Worm (Caenorhabditis elegans) whole organism, L2 larva: ENCODE measurements around the gene T28C6.11.

Experiments used
- C34F6.9 ChIP-seq: fragments of 150-350 bp; optimal IDR thresholded peaks from 2 replicates; lab custom pipeline; 2014; ENCODE audit warnings: missing biosample characterization, missing genetic modification characterization
- F13H6.1 ChIP-seq: sonication (generic microtip); optimal IDR thresholded peaks from 2 replicates; lab custom pipeline; 2016; ENCODE audit warnings: missing genetic modification characterization, missing compliant biosample characterization
- ZK546.5 ChIP-seq: sonication (generic microtip); optimal IDR thresholded peaks from 2 replicates; lab custom pipeline; 2017; ENCODE audit warnings: missing biosample characterization, missing genetic modification characterization
- alr-1 ChIP-seq: fragments of 150-350 bp; optimal IDR thresholded peaks from 2 replicates; lab custom pipeline; 2014; ENCODE audit warnings: missing biosample characterization, missing genetic modification characterization
- ama-1 ChIP-seq: fragments of 150-350 bp; optimal IDR thresholded peaks from 2 replicates; lab custom pipeline; 2018; ENCODE audit warnings: inconsistent platforms
- blmp-1 ChIP-seq: sonication (generic microtip); optimal IDR thresholded peaks from 2 replicates; lab custom pipeline; 2017; ENCODE audit warnings: missing genetic modification characterization, mild to moderate bottlenecking, missing compliant biosample characterization, antibody characterized with exemption, moderate library complexity; ENCODE audit not compliant: insufficient read depth
- ceh-16 ChIP-seq: fragments of 150-350 bp; optimal IDR thresholded peaks from 2 replicates; lab custom pipeline; 2014; ENCODE audit warnings: missing biosample characterization, missing genetic modification characterization
- ceh-82 ChIP-seq: fragments of 150-350 bp; optimal IDR thresholded peaks from 2 replicates; lab custom pipeline; 2014; ENCODE audit warnings: missing biosample characterization, missing genetic modification characterization
- crh-2 ChIP-seq: sonication (generic microtip); optimal IDR thresholded peaks from 2 replicates; lab custom pipeline; 2017; ENCODE audit warnings: missing biosample characterization, missing genetic modification characterization
- egl-27 ChIP-seq: sonication (generic microtip); optimal IDR thresholded peaks from 3 replicates; lab custom pipeline; 2017; ENCODE audit warnings: missing biosample characterization, missing genetic modification reagents, missing genetic modification characterization
- elt-1 ChIP-seq: fragments of 150-350 bp; optimal IDR thresholded peaks from 2 replicates; lab custom pipeline; 2014; ENCODE audit warnings: missing biosample characterization, missing genetic modification characterization
- fos-1 ChIP-seq: fragments of 150-350 bp; optimal IDR thresholded peaks from 2 replicates; lab custom pipeline; 2014; ENCODE audit warnings: missing biosample characterization, missing genetic modification characterization
- lin-11 ChIP-seq: fragments of 150-350 bp; sonication (generic microtip); optimal IDR thresholded peaks from 2 replicates; lab custom pipeline; 2014; ENCODE audit warnings: missing biosample characterization, missing genetic modification characterization, inconsistent platforms, mixed read lengths
- lin-13 ChIP-seq: fragments of 150-350 bp; optimal IDR thresholded peaks from 2 replicates; lab custom pipeline; 2014; ENCODE audit warnings: missing biosample characterization, missing genetic modification reagents, missing genetic modification characterization
- lin-39 ChIP-seq: fragments of 150-350 bp; optimal IDR thresholded peaks from 2 replicates; lab custom pipeline; 2014; ENCODE audit warnings: missing biosample characterization, missing genetic modification reagents, missing genetic modification characterization
- lsy-2 ChIP-seq, 2 experiments: fragments of 150-350 bp in 1 of 2; sonication (generic microtip) in 1 of 2; optimal IDR thresholded peaks; 2 replicates each; lab custom pipeline; 2014 to 2017; ENCODE audit warnings: missing biosample characterization in 2 of 2, missing genetic modification characterization in 2 of 2
- mab-5 ChIP-seq: fragments of 150-350 bp; optimal IDR thresholded peaks from 2 replicates; lab custom pipeline; 2014; ENCODE audit warnings: missing biosample characterization, missing genetic modification characterization
- mbf-1 ChIP-seq: sonication (generic microtip); optimal IDR thresholded peaks from 2 replicates; lab custom pipeline; 2017; ENCODE audit warnings: missing biosample characterization, missing genetic modification characterization
- nhr-10 ChIP-seq: sonication (generic microtip); optimal IDR thresholded peaks from 2 replicates; lab custom pipeline; 2017; ENCODE audit warnings: missing biosample characterization, missing genetic modification characterization
- nhr-11 ChIP-seq: fragments of 150-350 bp; optimal IDR thresholded peaks from 2 replicates; lab custom pipeline; 2014; ENCODE audit warnings: missing biosample characterization, missing genetic modification characterization
- nhr-12 ChIP-seq: fragments of 150-350 bp; optimal IDR thresholded peaks from 2 replicates; lab custom pipeline; 2014; ENCODE audit warnings: missing biosample characterization, missing genetic modification characterization
- nhr-129 ChIP-seq: fragments of 150-350 bp; optimal IDR thresholded peaks from 2 replicates; lab custom pipeline; 2014; ENCODE audit warnings: missing biosample characterization, missing genetic modification characterization
- nhr-21 ChIP-seq: fragments of 150-350 bp; optimal IDR thresholded peaks from 2 replicates; lab custom pipeline; 2014; ENCODE audit warnings: missing biosample characterization, missing genetic modification characterization
- nhr-25 ChIP-seq: fragments of 150-350 bp; sonication (generic microtip); optimal IDR thresholded peaks from 3 replicates; lab custom pipeline; 2014; ENCODE audit warnings: missing biosample characterization, missing genetic modification characterization
- nhr-6 ChIP-seq: fragments of 150-350 bp; optimal IDR thresholded peaks from 2 replicates; lab custom pipeline; 2014; ENCODE audit warnings: missing biosample characterization, missing genetic modification characterization
- peb-1 ChIP-seq: fragments of 150-350 bp; optimal IDR thresholded peaks from 2 replicates; lab custom pipeline; 2014; ENCODE audit warnings: missing biosample characterization, missing genetic modification characterization
- sem-4 ChIP-seq: fragments of 150-350 bp; optimal IDR thresholded peaks from 2 replicates; lab custom pipeline; 2014; ENCODE audit warnings: missing biosample characterization, missing genetic modification reagents, missing genetic modification characterization
- skn-1 ChIP-seq: sonication (generic microtip); optimal IDR thresholded peaks from 2 replicates; lab custom pipeline; 2017; ENCODE audit warnings: missing biosample characterization, missing genetic modification characterization
- sma-3 ChIP-seq: sonication (generic microtip); optimal IDR thresholded peaks from 2 replicates; lab custom pipeline; 2016; ENCODE audit warnings: missing genetic modification reagents, missing genetic modification characterization, missing compliant biosample characterization
- sma-9 ChIP-seq, 2 experiments: fragments of 150-350 bp in 1 of 2; sonication (generic microtip) in 1 of 2; optimal IDR thresholded peaks; 2 replicates each; lab custom pipeline; 2014 to 2016; ENCODE audit warnings: missing genetic modification characterization in 2 of 2, mild to moderate bottlenecking in 1 of 2, missing biosample characterization in 1 of 2, missing compliant biosample characterization in 1 of 2, missing genetic modification reagents in 1 of 2, moderate library complexity in 1 of 2
- unc-39 ChIP-seq: fragments of 150-350 bp; optimal IDR thresholded peaks from 2 replicates; lab custom pipeline; 2014; ENCODE audit warnings: missing biosample characterization, missing genetic modification characterization
- ztf-1 ChIP-seq: fragments of 200-800 bp; sonication (Bioruptor generic); conservative IDR thresholded peaks from 2 replicates; pipeline ENCODE4 v1.3.6; 2022; ENCODE audit warnings: missing genetic modification characterization, missing compliant biosample characterization
- ztf-11 ChIP-seq: sonication (generic microtip); optimal IDR thresholded peaks from 2 replicates; lab custom pipeline; 2017; ENCODE audit warnings: missing biosample characterization, missing genetic modification characterization
- ztf-4 ChIP-seq: fragments of 150-350 bp; optimal IDR thresholded peaks from 2 replicates; lab custom pipeline; 2014; ENCODE audit warnings: missing biosample characterization, missing genetic modification characterization

T28C6.11 gene

DNA sequence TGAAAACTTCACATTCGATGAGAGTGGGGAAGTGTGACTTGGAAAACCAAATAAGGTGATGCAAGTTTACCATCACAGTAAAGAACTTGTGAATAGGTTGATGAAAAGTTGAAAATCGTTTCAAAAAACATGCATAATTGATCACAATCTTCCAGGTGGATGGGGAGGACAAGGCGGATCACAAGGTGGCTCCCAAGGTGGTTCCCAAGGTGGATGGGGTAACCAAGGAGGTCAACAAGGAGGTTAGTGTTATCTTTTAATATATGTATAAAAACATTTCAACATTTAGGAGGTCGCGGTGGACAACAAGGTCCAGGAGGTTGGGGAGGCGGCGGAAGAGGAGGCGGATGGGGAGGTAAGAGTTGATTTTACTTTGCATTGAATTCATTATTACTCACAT is 22.4 kb downstream of the T28C6.11 start, which contains the start of gene T28C6.10:
Gene T28C6.10 (plus strand): TSS at position 301 of the 400 bp plus-strand sequence.
- TF ChIP-seq sem-4 (tag; lab: Kevin White, UChicago) (no peak), crh-2 (tag; lab: Kevin White, UChicago) (no peak)

DNA sequence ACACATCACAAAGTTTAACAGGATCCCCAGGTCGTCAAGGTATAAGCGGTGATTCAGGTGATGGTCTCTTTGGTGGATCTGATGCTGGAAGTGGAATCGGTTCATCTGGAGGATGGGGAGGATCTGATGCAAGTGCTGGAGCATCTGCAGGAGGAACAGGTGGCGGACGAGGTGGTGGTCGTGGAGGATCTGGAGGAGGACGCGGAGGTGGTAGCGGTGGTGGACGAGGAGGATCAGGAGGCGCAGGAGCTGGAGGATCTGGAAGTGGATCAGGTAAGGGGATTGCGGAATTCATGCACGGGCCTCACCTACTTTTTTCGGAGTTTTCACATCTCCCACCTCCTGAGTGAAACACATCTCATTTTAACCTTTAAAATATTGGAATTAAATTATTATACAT is 23.4 kb downstream of the T28C6.11 start:
- TF ChIP-seq lin-11 = no peak
- TF ChIP-seq sem-4 (tag; lab: Kevin White, UChicago) = no peak
- no peak for TF ChIP-seq C34F6.9 (tag; lab: Kevin White, UChicago)
- no peak for TF ChIP-seq ztf-4 (tag; lab: Kevin White, UChicago)
- no peak for TF ChIP-seq nhr-6 (tag; lab: Kevin White, UChicago)
- no peak for TF ChIP-seq skn-1 (tag; lab: Kevin White, UChicago)
- TF ChIP-seq elt-1 = no peak
- TF ChIP-seq nhr-10 = no peak
- no peak for TF ChIP-seq nhr-129 (tag; lab: Kevin White, UChicago)
- no peak for TF ChIP-seq ZK546.5
- no peak for TF ChIP-seq blmp-1 (tag; lab: Kevin White, UChicago)
- no peak for TF ChIP-seq lsy-2 (tag; optimal IDR thresholded peaks at IDR 0.05; lab: Kevin White, UChicago)
- TF ChIP-seq lin-39 (tag; lab: Kevin White, UChicago) = no peak
- TF ChIP-seq unc-39 (tag; lab: Kevin White, UChicago) = no peak
- no peak for TF ChIP-seq crh-2 (tag; lab: Kevin White, UChicago)
- no peak for TF ChIP-seq alr-1 (tag; lab: Kevin White, UChicago)
- no peak for TF ChIP-seq mab-5 (tag; lab: Kevin White, UChicago)
- no peak for TF ChIP-seq egl-27 (tag; lab: Kevin White, UChicago)
- TF ChIP-seq mbf-1 (tag; lab: Kevin White, UChicago) = no peak
- TF ChIP-seq peb-1 = no peak

DNA sequence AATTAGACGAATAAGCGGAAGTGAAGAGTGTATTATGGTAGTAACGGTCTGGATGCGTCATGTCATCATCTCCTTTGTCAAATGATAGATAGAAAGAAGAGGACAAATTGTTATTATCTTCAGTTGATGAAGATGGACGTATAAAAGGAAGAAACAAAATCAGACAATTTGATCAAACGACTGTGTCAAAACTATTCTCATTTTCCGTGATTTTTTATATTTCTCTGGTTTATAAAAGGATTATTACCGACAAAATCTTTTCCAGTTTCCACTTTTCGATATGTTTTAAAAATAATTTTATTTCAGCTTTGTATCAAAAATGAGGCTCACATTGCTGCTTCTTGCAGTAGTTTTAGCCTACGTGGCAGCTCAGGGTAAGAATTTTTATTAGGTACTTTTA is 24.0 kb downstream of the T28C6.11 start, which contains the start of gene grsp-2:
Gene grsp-2 (plus strand): TSS at position 301 of the 400 bp plus-strand sequence.
- TF ChIP-seq sma-3 (GFP tag; lab: Kevin White, UChicago) (peak; percentile 35), lin-13 (GFP tag; lab: Kevin White, UChicago) (no peak)
- TF ChIP-seq, all 48 proteins: peak for 1

DNA sequence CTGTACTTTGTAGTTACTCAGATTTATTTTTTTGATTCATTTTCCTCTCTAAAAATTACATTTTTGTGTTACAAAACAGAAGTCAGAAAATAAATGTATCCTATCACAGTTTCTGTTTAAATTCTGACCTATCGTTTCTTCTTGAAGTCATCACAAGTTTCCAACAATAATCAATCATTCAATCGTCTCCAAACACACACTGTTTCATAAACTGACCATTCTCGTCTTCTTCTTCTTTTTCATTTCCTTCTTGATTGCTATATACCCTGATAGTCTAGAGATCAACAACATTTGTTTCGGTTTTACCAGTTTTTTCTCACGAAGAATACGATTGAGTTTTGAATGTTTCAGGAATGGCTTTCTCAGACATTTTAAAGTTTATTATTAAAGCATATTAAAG is 24.9 kb downstream of the T28C6.11 start:
- TF ChIP-seq nhr-12 (tag; lab: Kevin White, UChicago) (no peak), ZK546.5 (no peak), nhr-11 (no peak), ama-1 (no peak), ztf-1 (no peak), ceh-16 (tag; lab: Kevin White, UChicago) (no peak), mab-5 (tag; lab: Kevin White, UChicago) (no peak), sma-9 (GFP tag; optimal IDR thresholded peaks at IDR 0.05; lab: Kevin White, UChicago) (peak; percentile 55), sma-9 (tag; optimal IDR thresholded peaks at IDR 0.05; lab: Kevin White, UChicago) (no peak), lin-11 (no peak), blmp-1 (tag; lab: Kevin White, UChicago) (no peak), ztf-11 (tag; lab: Kevin White, UChicago) (no peak), nhr-21 (tag; lab: Kevin White, UChicago) (peak; percentile 23), nhr-25 (tag; lab: Kevin White, UChicago) (peak; percentile 29), sma-3 (GFP tag; lab: Kevin White, UChicago) (peak; percentile 21), ceh-82 (no peak), lin-13 (GFP tag; lab: Kevin White, UChicago) (no peak)
- TF ChIP-seq, all 48 proteins: peak for 4

DNA sequence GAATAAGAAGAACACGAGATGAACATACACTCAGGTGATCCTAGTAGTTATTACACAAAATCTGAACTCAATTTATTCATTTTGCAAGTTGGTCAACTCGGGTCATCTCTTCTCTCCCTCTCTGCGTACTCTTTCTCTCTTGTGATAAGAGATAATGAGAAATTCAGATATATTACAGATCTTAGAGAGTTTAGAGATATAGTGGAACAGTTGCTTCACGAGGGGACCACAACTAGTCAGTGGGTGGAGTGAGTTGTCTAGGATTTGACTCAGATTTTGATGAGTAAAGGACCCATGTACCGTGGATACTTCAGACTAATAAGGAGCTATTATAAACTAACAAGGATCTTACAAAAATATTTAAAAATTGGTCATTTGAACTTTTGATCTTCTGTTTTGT is 26.4 kb downstream of the T28C6.11 start, which contains the start of gene exc-5:
Gene exc-5 (minus strand): TSS at position 57 of the 400 bp plus-strand sequence.
- TF ChIP-seq C34F6.9 (tag; lab: Kevin White, UChicago) (peak; percentile 8), sma-9 (GFP tag; optimal IDR thresholded peaks at IDR 0.05; lab: Kevin White, UChicago) (peak; percentile 28), sma-9 (tag; optimal IDR thresholded peaks at IDR 0.05; lab: Kevin White, UChicago) (no peak), F13H6.1 (peak; percentile 51), nhr-129 (tag; lab: Kevin White, UChicago) (peak; percentile 13), fos-1 (tag; lab: Kevin White, UChicago) (no peak)
